Worm (Caenorhabditis elegans) whole organism, midembryonic: Measurements from ENCODE around the gene ugt-58.

ENCODE experiments used
- flt-1 ChIP-seq: fragments of 200-800 bp; sonication (Bioruptor generic); IDR thresholded peaks from 2 replicates; pipeline ENCODE4 v1.3.6; 2022; ENCODE audit warnings: missing genetic modification characterization, missing compliant biosample characterization
- tab-1 ChIP-seq: fragments of 200-800 bp; sonication (Bioruptor generic); IDR thresholded peaks from 2 replicates; pipeline ENCODE4 v1.3.6; 2022; ENCODE audit warnings: missing genetic modification characterization, missing compliant biosample characterization
- ztf-23 ChIP-seq: fragments of 200-800 bp; sonication (Bioruptor generic); IDR thresholded peaks from 2 replicates; pipeline ENCODE4 v1.3.6; 2022; ENCODE audit warnings: missing genetic modification reagents, missing genetic modification characterization, missing compliant biosample characterization
- ztf-29 ChIP-seq: fragments of 200-800 bp; sonication (Bioruptor generic); IDR thresholded peaks from 2 replicates; pipeline ENCODE4 v1.3.6; 2022; ENCODE audit warnings: missing genetic modification reagents, missing genetic modification characterization, missing compliant biosample characterization

- no peak for TF ChIP-seq ztf-29
- no peak for TF ChIP-seq flt-1 (GFP tag; lab: Robert Waterston, UW)
- TF ChIP-seq tab-1 (GFP tag; lab: Robert Waterston, UW): no peak
- no peak for TF ChIP-seq ztf-23 (GFP tag; lab: Robert Waterston, UW)
These were observed 18.8 kb upstream of the ugt-58 start, which contains the start of gene nhr-19 for ce11 chrII:9605336-9605735.
